Worm (Caenorhabditis elegans) whole organism, L1 larva: ENCODE results near the gene D1086.19.
"Not testable (repeated sequence)": the region's sequence is repeated elsewhere in the genome, so short reads cannot be mapped to it uniquely, and the experiment has no call there.

Source experiments
- C04F5.9 ChIP-seq: sonication (generic microtip); optimal IDR thresholded peaks from 2 replicates; lab custom pipeline; 2016; ENCODE audit warnings: missing genetic modification characterization, missing compliant biosample characterization
- F16B12.6 ChIP-seq: fragments of 150-350 bp; optimal IDR thresholded peaks from 2 replicates; lab custom pipeline; 2014; ENCODE audit warnings: missing biosample characterization, missing genetic modification characterization
- aly-2 ChIP-seq: fragments of 150-350 bp; optimal IDR thresholded peaks from 2 replicates; lab custom pipeline; 2014; ENCODE audit warnings: missing biosample characterization, missing genetic modification characterization
- ama-1 ChIP-seq: fragments of 150-350 bp; optimal IDR thresholded peaks from 2 replicates; lab custom pipeline; 2014
- blmp-1 ChIP-seq: fragments of 150-350 bp; optimal IDR thresholded peaks from 2 replicates; lab custom pipeline; 2014; ENCODE audit warnings: missing biosample characterization, missing genetic modification characterization
- ceh-63 ChIP-seq: fragments of 200-800 bp; sonication (Bioruptor generic); optimal IDR thresholded peaks from 2 replicates; lab custom pipeline; 2018; ENCODE audit warnings: mild to moderate bottlenecking, missing genetic modification characterization, missing compliant biosample characterization
- ceh-8 ChIP-seq: fragments of 200-800 bp; sonication (Bioruptor generic); optimal IDR thresholded peaks from 2 replicates; lab custom pipeline; 2018; ENCODE audit warnings: mild to moderate bottlenecking, missing genetic modification characterization, moderate library complexity, missing compliant biosample characterization
- ceh-88 ChIP-seq: fragments of 200-800 bp; sonication (Bioruptor generic); IDR thresholded peaks from 2 replicates; pipeline ENCODE4 v1.3.6; 2022; ENCODE audit warnings: missing genetic modification characterization, missing compliant biosample characterization
- ceh-90 ChIP-seq: sonication (generic microtip); optimal IDR thresholded peaks from 2 replicates; lab custom pipeline; 2016; ENCODE audit warnings: missing genetic modification characterization, missing compliant biosample characterization
- ces-1 ChIP-seq: fragments of 150-350 bp; optimal IDR thresholded peaks from 2 replicates; lab custom pipeline; 2014; ENCODE audit warnings: missing biosample characterization, missing genetic modification reagents, missing genetic modification characterization
- efl-1 ChIP-seq, 4 experiments: fragments of 150-350 bp; optimal IDR thresholded peaks in 3 of 4; peaks in 1 of 4; 1 replicate in 1 of 4; 2 replicates in 3 of 4; lab custom pipeline; 2014; ENCODE audit warnings: missing biosample characterization in 2 of 4, missing genetic modification characterization in 2 of 4, missing genetic modification reagents in 2 of 4
- efl-3 ChIP-seq: fragments of 200-800 bp; sonication (Bioruptor generic); optimal IDR thresholded peaks from 2 replicates; lab custom pipeline; 2018; ENCODE audit warnings: mild to moderate bottlenecking, missing genetic modification characterization, missing compliant biosample characterization
- egl-13 ChIP-seq: sonication (generic microtip); optimal IDR thresholded peaks from 2 replicates; lab custom pipeline; 2016; ENCODE audit warnings: missing genotype, missing genetic modification reagents, missing genetic modification characterization, missing compliant biosample characterization
- egl-27 ChIP-seq, 2 experiments: fragments of 150-350 bp in 1 of 2; sonication (generic microtip); optimal IDR thresholded peaks; 3 replicates each; lab custom pipeline; 2017 to 2018; ENCODE audit warnings: missing biosample characterization in 2 of 2, missing genetic modification characterization in 2 of 2, missing genetic modification reagents in 2 of 2
- elt-3 ChIP-seq, 6 experiments: fragments of 150-350 bp in 1 of 6; sonication (generic microtip); optimal IDR thresholded peaks; 2 replicates each; lab custom pipeline; 2017 to 2018; ENCODE audit warnings: missing biosample characterization in 6 of 6, missing genetic modification characterization in 6 of 6, inconsistent platforms in 1 of 6
- ets-5 ChIP-seq: fragments of 200-800 bp; sonication (Bioruptor generic); IDR thresholded peaks from 2 replicates; pipeline ENCODE4 v1.3.6; 2022; ENCODE audit warnings: missing genetic modification characterization, missing compliant biosample characterization
- fkh-8 ChIP-seq: sonication (generic microtip); optimal IDR thresholded peaks from 2 replicates; lab custom pipeline; 2016; ENCODE audit warnings: mild to moderate bottlenecking, missing genetic modification characterization, missing compliant biosample characterization
- grh-1 ChIP-seq: fragments of 200-800 bp; sonication (Bioruptor generic); IDR thresholded peaks from 2 replicates; pipeline ENCODE4 v1.3.6; 2022; ENCODE audit warnings: missing genetic modification reagents, missing genetic modification characterization, missing compliant biosample characterization
- hpl-2 ChIP-seq: fragments of 150-350 bp; optimal IDR thresholded peaks from 2 replicates; lab custom pipeline; 2014; ENCODE audit warnings: missing biosample characterization, missing genetic modification reagents, missing genetic modification characterization
- isw-1 ChIP-seq: fragments of 200-800 bp; sonication (Bioruptor generic); IDR thresholded peaks from 2 replicates; pipeline ENCODE4 v1.3.6; 2022; ENCODE audit warnings: missing genetic modification characterization, missing compliant biosample characterization
- lin-15B ChIP-seq: fragments of 150-350 bp; sonication (generic microtip); optimal IDR thresholded peaks from 3 replicates; lab custom pipeline; 2014; ENCODE audit warnings: missing biosample characterization, missing genetic modification characterization
- lin-39 ChIP-seq: fragments of 150-350 bp; optimal IDR thresholded peaks from 2 replicates; lab custom pipeline; 2014; ENCODE audit warnings: missing biosample characterization, missing genetic modification reagents, missing genetic modification characterization
- lir-3 ChIP-seq: sonication (generic microtip); optimal IDR thresholded peaks from 2 replicates; lab custom pipeline; 2016; ENCODE audit warnings: mild to moderate bottlenecking, missing genetic modification characterization, moderate library complexity, missing compliant biosample characterization; ENCODE audit not compliant: poor library complexity
- mdl-1 ChIP-seq, 2 experiments: fragments of 150-350 bp; optimal IDR thresholded peaks; 2 replicates each; lab custom pipeline; 2014 to 2017; ENCODE audit warnings: missing biosample characterization in 2 of 2, missing genetic modification characterization in 2 of 2, inconsistent platforms in 1 of 2
- mef-2 ChIP-seq: fragments of 150-350 bp; optimal IDR thresholded peaks from 2 replicates; lab custom pipeline; 2014; ENCODE audit warnings: missing biosample characterization, missing genetic modification characterization
- mep-1 ChIP-seq: fragments of 150-350 bp; optimal IDR thresholded peaks from 2 replicates; lab custom pipeline; 2014; ENCODE audit warnings: missing biosample characterization, missing genetic modification characterization
- nhr-11 ChIP-seq: fragments of 150-350 bp; optimal IDR thresholded peaks from 2 replicates; lab custom pipeline; 2014; ENCODE audit warnings: missing biosample characterization, missing genetic modification characterization
- nhr-19 ChIP-seq: fragments of 200-800 bp; sonication (Bioruptor generic); conservative IDR thresholded peaks from 2 replicates; pipeline ENCODE4 v1.3.6; 2022; ENCODE audit warnings: missing genetic modification characterization, missing compliant biosample characterization
- nhr-237 ChIP-seq: fragments of 150-350 bp; optimal IDR thresholded peaks from 2 replicates; lab custom pipeline; 2014; ENCODE audit warnings: missing biosample characterization, missing genetic modification characterization
- nhr-47 ChIP-seq: sonication (generic microtip); optimal IDR thresholded peaks from 2 replicates; lab custom pipeline; 2016; ENCODE audit warnings: mild to moderate bottlenecking, missing genetic modification characterization, moderate library complexity, missing compliant biosample characterization
- nhr-71 ChIP-seq: sonication (generic microtip); optimal IDR thresholded peaks from 2 replicates; lab custom pipeline; 2016; ENCODE audit warnings: mild to moderate bottlenecking, missing genetic modification characterization, moderate library complexity, missing compliant biosample characterization
- nhr-76 ChIP-seq: sonication (generic microtip); optimal IDR thresholded peaks from 2 replicates; lab custom pipeline; 2017; ENCODE audit warnings: missing biosample characterization, missing genetic modification characterization
- nhr-77 ChIP-seq: fragments of 150-350 bp; optimal IDR thresholded peaks from 2 replicates; lab custom pipeline; 2014; ENCODE audit warnings: missing biosample characterization, missing genetic modification characterization
- nhr-85 ChIP-seq: sonication (generic microtip); peaks from one replicate; lab custom pipeline; 2016; ENCODE audit warnings: missing genetic modification characterization, inconsistent platforms, missing compliant biosample characterization
- nhr-90 ChIP-seq: sonication (generic microtip); optimal IDR thresholded peaks from 2 replicates; lab custom pipeline; 2016; ENCODE audit warnings: mild to moderate bottlenecking, missing genetic modification characterization, missing compliant biosample characterization; ENCODE audit not compliant: poor library complexity
- pax-3 ChIP-seq: fragments of 200-800 bp; sonication (Bioruptor generic); optimal IDR thresholded peaks from 2 replicates; lab custom pipeline; 2018; ENCODE audit warnings: mild to moderate bottlenecking, missing genetic modification characterization, moderate library complexity, missing compliant biosample characterization
- pqm-1 ChIP-seq: sonication (generic microtip); optimal IDR thresholded peaks from 3 replicates; lab custom pipeline; 2017; ENCODE audit warnings: missing biosample characterization, missing genetic modification characterization
- rnt-1 ChIP-seq: sonication (generic microtip); optimal IDR thresholded peaks from 2 replicates; lab custom pipeline; 2016; ENCODE audit warnings: mild to moderate bottlenecking, missing genetic modification characterization, moderate library complexity, missing compliant biosample characterization
- sox-4 ChIP-seq: sonication (generic microtip); optimal IDR thresholded peaks from 2 replicates; lab custom pipeline; 2016; ENCODE audit warnings: missing genetic modification characterization, missing compliant biosample characterization
- sup-37 ChIP-seq: fragments of 200-800 bp; sonication (Bioruptor generic); optimal IDR thresholded peaks from 2 replicates; lab custom pipeline; 2018; ENCODE audit warnings: mild to moderate bottlenecking, missing genetic modification characterization, missing compliant biosample characterization
- swsn-7 ChIP-seq: sonication (generic microtip); optimal IDR thresholded peaks from 2 replicates; lab custom pipeline; 2016; ENCODE audit warnings: missing genetic modification characterization, missing compliant biosample characterization
- tbx-2 ChIP-seq: sonication (generic microtip); optimal IDR thresholded peaks from 2 replicates; lab custom pipeline; 2016; ENCODE audit warnings: missing genetic modification characterization, missing compliant biosample characterization
- unc-130 ChIP-seq: fragments of 150-350 bp; optimal IDR thresholded peaks from 2 replicates; lab custom pipeline; 2017; ENCODE audit warnings: missing biosample characterization, missing genetic modification characterization, inconsistent platforms
- unc-86 ChIP-seq: sonication (generic microtip); optimal IDR thresholded peaks from 2 replicates; lab custom pipeline; 2016; ENCODE audit warnings: missing genetic modification characterization, missing compliant biosample characterization
- unc-98 ChIP-seq: fragments of 200-800 bp; sonication (Bioruptor generic); IDR thresholded peaks from 2 replicates; pipeline ENCODE4 v1.3.6; 2022; ENCODE audit warnings: missing genetic modification characterization, missing compliant biosample characterization
- xbp-1 ChIP-seq: sonication (generic microtip); optimal IDR thresholded peaks from 2 replicates; lab custom pipeline; 2016; ENCODE audit warnings: missing genetic modification characterization, missing compliant biosample characterization
- ztf-11 ChIP-seq, 2 experiments: sonication (generic microtip); optimal IDR thresholded peaks; 2 replicates each; lab custom pipeline; 2016 to 2017; ENCODE audit warnings: missing genetic modification characterization in 2 of 2, missing biosample characterization in 1 of 2, missing compliant biosample characterization in 1 of 2
- ztf-4 ChIP-seq: fragments of 150-350 bp; optimal IDR thresholded peaks from 2 replicates; lab custom pipeline; 2014; ENCODE audit warnings: missing biosample characterization, missing genetic modification characterization

D1086.19 gene

ce11 chrV:14088051-14088450 lies at the start of gene D1086.19:
Gene D1086.19 (plus strand): TSS chrV:14088351.
- TF ChIP-seq nhr-77 (tag; lab: Kevin White, UChicago) (no peak), mef-2 (tag; lab: Kevin White, UChicago) (no peak), xbp-1 (no peak), sup-37 (GFP tag; lab: Kevin White, UChicago) (no peak), rnt-1 (tag; lab: Kevin White, UChicago) (no peak), ztf-11 (tag; optimal IDR thresholded peaks at IDR 0.05; lab: Kevin White, UChicago) (no peak), ces-1 (no peak), grh-1 (GFP tag; lab: Robert Waterston, UW) (no peak), efl-1 (optimal IDR thresholded peaks at IDR 0.05; lab: Kevin White, UChicago) (no peak), efl-1 (GFP tag; optimal IDR thresholded peaks at IDR 0.05 in 1 of 2; lab: Kevin White, UChicago) (no peak), nhr-76 (tag; lab: Kevin White, UChicago) (no peak), nhr-90 (no peak), unc-86 (tag; lab: Kevin White, UChicago) (no peak), ama-1 (lab: Kevin White, UChicago) (no peak), ztf-4 (tag; lab: Kevin White, UChicago) (no peak), nhr-237 (tag; lab: Kevin White, UChicago) (no peak), unc-130 (tag; lab: Kevin White, UChicago) (no peak), pqm-1 (tag; lab: Kevin White, UChicago) (no peak), isw-1 (no peak), swsn-7 (no peak), nhr-71 (no peak)

ce11 chrV:14049274-14049673 lies 38.9 kb upstream of the D1086.19 start, which contains the start of gene F58D12.1:
Gene F58D12.1 (plus strand): TSS chrV:14049574.
- not testable (repeated sequence) for TF ChIP-seq ceh-88 (GFP tag; lab: Robert Waterston, UW); xbp-1; grh-1 (GFP tag; lab: Robert Waterston, UW)

- TF ChIP-seq nhr-77 (tag; lab: Kevin White, UChicago): peak; percentile 82
- peak in 1 of 2 experiments; percentile 90 for TF ChIP-seq mdl-1 (tag; optimal IDR thresholded peaks at IDR 0.05; lab: Kevin White, UChicago)
- peak; percentile 99 for TF ChIP-seq grh-1 (GFP tag; lab: Robert Waterston, UW)
- peak; percentile 97 for TF ChIP-seq ceh-63 (GFP tag; lab: Kevin White, UChicago)
- TF ChIP-seq nhr-19: peak; percentile 100
- TF ChIP-seq nhr-11 (tag; lab: Kevin White, UChicago): peak; percentile 80
- peak; percentile 53 for TF ChIP-seq hpl-2 (GFP tag; lab: Kevin White, UChicago)
- peak; percentile 67; the same call in 1 of the 2 replicates for TF ChIP-seq ets-5
- peak; percentile 96 for TF ChIP-seq xbp-1
- TF ChIP-seq unc-98 (GFP tag; lab: Robert Waterston, UW): peak; percentile 100
- peak; percentile 98 for TF ChIP-seq sox-4 (tag; lab: Kevin White, UChicago)
- TF ChIP-seq ceh-90: peak; percentile 99
- peak; percentile 65 for TF ChIP-seq lin-15B
- TF ChIP-seq tbx-2 (tag; lab: Kevin White, UChicago): peak; percentile 99
- peak; percentile 59 for TF ChIP-seq blmp-1 (tag; lab: Kevin White, UChicago)
- TF ChIP-seq unc-86 (tag; lab: Kevin White, UChicago): peak; percentile 94
- TF ChIP-seq nhr-71: peak; percentile 99
- TF ChIP-seq lin-39 (tag; lab: Kevin White, UChicago): peak; percentile 93
- TF ChIP-seq F16B12.6 (tag; lab: Kevin White, UChicago): peak; percentile 19
- peak; percentile 98 for TF ChIP-seq egl-13
- TF ChIP-seq pax-3 (tag; lab: Kevin White, UChicago): peak; percentile 100
- TF ChIP-seq ceh-8 (GFP tag; lab: Kevin White, UChicago): peak; percentile 97
- peak; percentile 99 for TF ChIP-seq lir-3
- peak; percentile 100 for TF ChIP-seq nhr-90
- TF ChIP-seq elt-3 (tag; optimal IDR thresholded peaks at IDR 0.05; lab: Kevin White, UChicago): peak in 4 of 6 experiments; percentile 18 to 85 (median 64)
- peak; percentile 99 for TF ChIP-seq nhr-47
- peak; percentile 97 for TF ChIP-seq fkh-8 (tag; lab: Kevin White, UChicago)
- TF ChIP-seq mep-1: peak; percentile 83
- TF ChIP-seq efl-3 (GFP tag; lab: Kevin White, UChicago): peak; percentile 94
- peak; percentile 96 for TF ChIP-seq C04F5.9 (tag; lab: Kevin White, UChicago)
- peak; percentile 31 for TF ChIP-seq aly-2 (tag; lab: Kevin White, UChicago)
- TF ChIP-seq ztf-4 (tag; lab: Kevin White, UChicago): peak; percentile 95
- peak in 1 of 2 experiments; percentile 4 for TF ChIP-seq egl-27 (tag; optimal IDR thresholded peaks at IDR 0.05; lab: Kevin White, UChicago)
- TF ChIP-seq nhr-85 (tag; lab: Kevin White, UChicago): peak; percentile 100
- TF ChIP-seq ztf-11 (tag; optimal IDR thresholded peaks at IDR 0.05; lab: Kevin White, UChicago): peak in 1 of 2 experiments; percentile 100
- TF ChIP-seq rnt-1 (tag; lab: Kevin White, UChicago): peak; percentile 100
Measured at ce11 chrV:14055097-14055496, 33.1 kb upstream of the D1086.19 start.
